Worm (Caenorhabditis elegans) whole organism, late embryonic: ENCODE measurements around the gene cyk-1.

Experiments
- C08G9.2 ChIP-seq: sonication (generic microtip); optimal IDR thresholded peaks from 2 replicates; lab custom pipeline; 2016; ENCODE audit warnings: mild to moderate bottlenecking, missing genetic modification characterization, moderate library complexity, missing compliant biosample characterization
- C38D4.7 ChIP-seq: fragments of 200-800 bp; sonication (Bioruptor generic); optimal IDR thresholded peaks from 2 replicates; lab custom pipeline; 2018; ENCODE audit warnings: mild to moderate bottlenecking, missing genetic modification characterization, moderate library complexity, missing compliant biosample characterization
- F13H6.1 ChIP-seq: sonication (generic microtip); optimal IDR thresholded peaks from 2 replicates; lab custom pipeline; 2016; ENCODE audit warnings: missing genetic modification characterization, missing compliant biosample characterization
- K09A11.1 ChIP-seq: sonication (generic microtip); optimal IDR thresholded peaks from 2 replicates; lab custom pipeline; 2017; ENCODE audit warnings: antibody characterized with exemption, mild to moderate bottlenecking, missing genetic modification characterization, missing compliant biosample characterization; ENCODE audit not compliant: insufficient read depth
- ahr-1 ChIP-seq: sonication (generic microtip); optimal IDR thresholded peaks from 2 replicates; lab custom pipeline; 2016; ENCODE audit warnings: missing genetic modification characterization, missing compliant biosample characterization
- ceh-18 ChIP-seq: sonication (generic microtip); optimal IDR thresholded peaks from 2 replicates; lab custom pipeline; 2016; ENCODE audit warnings: missing genetic modification characterization, missing compliant biosample characterization
- ceh-19 ChIP-seq: fragments of 200-800 bp; sonication (Bioruptor generic); optimal IDR thresholded peaks from 2 replicates; lab custom pipeline; 2018; ENCODE audit warnings: mild to moderate bottlenecking, missing genetic modification characterization, missing compliant biosample characterization
- ceh-24 ChIP-seq: sonication (generic microtip); optimal IDR thresholded peaks from 2 replicates; lab custom pipeline; 2016; ENCODE audit warnings: mild to moderate bottlenecking, missing genetic modification characterization, missing compliant biosample characterization
- ceh-30 ChIP-seq: fragments of 150-350 bp; optimal IDR thresholded peaks from 2 replicates; lab custom pipeline; 2014; ENCODE audit warnings: missing biosample characterization, missing genetic modification characterization
- ceh-34 ChIP-seq: sonication (generic microtip); optimal IDR thresholded peaks from 2 replicates; lab custom pipeline; 2016; ENCODE audit warnings: mild to moderate bottlenecking, missing genetic modification characterization, missing compliant biosample characterization
- ceh-48 ChIP-seq: sonication (generic microtip); optimal IDR thresholded peaks from 2 replicates; lab custom pipeline; 2016; ENCODE audit warnings: missing genetic modification characterization, inconsistent platforms, missing compliant biosample characterization
- elt-2 ChIP-seq: sonication (generic microtip); optimal IDR thresholded peaks from 2 replicates; lab custom pipeline; 2016; ENCODE audit warnings: missing genetic modification reagents, missing genetic modification characterization, missing compliant biosample characterization
- elt-4 ChIP-seq: sonication (generic microtip); optimal IDR thresholded peaks from 2 replicates; lab custom pipeline; 2016; ENCODE audit warnings: missing genetic modification characterization, missing compliant biosample characterization
- fax-1 ChIP-seq: sonication (generic microtip); optimal IDR thresholded peaks from 2 replicates; lab custom pipeline; 2016; ENCODE audit warnings: missing genotype, missing genetic modification characterization, missing compliant biosample characterization
- gmeb-2 ChIP-seq: sonication (generic microtip); optimal IDR thresholded peaks from 2 replicates; lab custom pipeline; 2016; ENCODE audit warnings: missing genetic modification characterization, inconsistent platforms, missing compliant biosample characterization
- hlh-13 ChIP-seq: fragments of 200-800 bp; sonication (Bioruptor generic); optimal IDR thresholded peaks from 2 replicates; lab custom pipeline; 2018; ENCODE audit warnings: mild to moderate bottlenecking, missing genetic modification characterization, missing compliant biosample characterization
- hlh-15 ChIP-seq: sonication (generic microtip); optimal IDR thresholded peaks from 2 replicates; lab custom pipeline; 2016; ENCODE audit warnings: missing genetic modification characterization, missing compliant biosample characterization
- hlh-30 ChIP-seq: sonication (generic microtip); optimal IDR thresholded peaks from 2 replicates; lab custom pipeline; 2017; ENCODE audit warnings: antibody characterized with exemption, missing genetic modification characterization, missing compliant biosample characterization; ENCODE audit not compliant: insufficient read depth
- lim-6 ChIP-seq: sonication (generic microtip); optimal IDR thresholded peaks from 2 replicates; lab custom pipeline; 2016; ENCODE audit warnings: missing genetic modification characterization, missing compliant biosample characterization
- madf-2 ChIP-seq: sonication (generic microtip); optimal IDR thresholded peaks from 2 replicates; lab custom pipeline; 2017; ENCODE audit warnings: missing genetic modification characterization, missing compliant biosample characterization
- mec-3 ChIP-seq: sonication (generic microtip); optimal IDR thresholded peaks from 2 replicates; lab custom pipeline; 2016; ENCODE audit warnings: borderline replicate concordance, missing genetic modification characterization, missing compliant biosample characterization
- nfya-1 ChIP-seq: sonication (generic microtip); optimal IDR thresholded peaks from 2 replicates; lab custom pipeline; 2017; ENCODE audit warnings: missing genetic modification characterization, mild to moderate bottlenecking, missing compliant biosample characterization, antibody characterized with exemption, moderate library complexity
- nhr-232 ChIP-seq: sonication (generic microtip); optimal IDR thresholded peaks from 2 replicates; lab custom pipeline; 2016; ENCODE audit warnings: missing genetic modification characterization, missing compliant biosample characterization
- npax-4 ChIP-seq: sonication (generic microtip); optimal IDR thresholded peaks from 2 replicates; lab custom pipeline; 2016; ENCODE audit warnings: missing genetic modification characterization, missing compliant biosample characterization
- odd-2 ChIP-seq: sonication (generic microtip); optimal IDR thresholded peaks from 2 replicates; lab custom pipeline; 2017; ENCODE audit warnings: antibody characterized with exemption, mild to moderate bottlenecking, missing genetic modification characterization, missing compliant biosample characterization
- pha-2 ChIP-seq: sonication (generic microtip); optimal IDR thresholded peaks from 2 replicates; lab custom pipeline; 2017; ENCODE audit warnings: mild to moderate bottlenecking, missing genetic modification characterization, missing compliant biosample characterization
- pros-1 ChIP-seq: fragments of 150-350 bp; optimal IDR thresholded peaks from 2 replicates; lab custom pipeline; 2014; ENCODE audit warnings: missing biosample characterization, missing genetic modification reagents, missing genetic modification characterization
- sox-2 ChIP-seq: fragments of 200-800 bp; sonication (Bioruptor generic); IDR thresholded peaks from 2 replicates; pipeline ENCODE4 v1.3.6; 2022; ENCODE audit warnings: missing genetic modification reagents, missing genetic modification characterization, missing compliant biosample characterization
- sox-4 ChIP-seq: sonication (generic microtip); optimal IDR thresholded peaks from 2 replicates; lab custom pipeline; 2017; ENCODE audit warnings: mild to moderate bottlenecking, missing genetic modification characterization, inconsistent platforms, missing compliant biosample characterization
- syd-9 ChIP-seq: sonication (generic microtip); optimal IDR thresholded peaks from 2 replicates; lab custom pipeline; 2016; ENCODE audit warnings: mild to moderate bottlenecking, missing genetic modification characterization, moderate library complexity, missing compliant biosample characterization
- unc-3 ChIP-seq, 2 experiments: fragments of 200-800 bp in 1 of 2; sonication (Bioruptor generic) in 1 of 2; sonication (generic microtip) in 1 of 2; conservative IDR thresholded peaks in 1 of 2; optimal IDR thresholded peaks in 1 of 2; 2 replicates each; pipeline versions ENCODE4 v1.3.6 to Lab custom; 2016 to 2022; ENCODE audit warnings: missing compliant biosample characterization in 2 of 2, missing genetic modification characterization in 2 of 2, missing genetic modification reagents in 1 of 2
- unc-42 ChIP-seq: sonication (generic microtip); optimal IDR thresholded peaks from 2 replicates; lab custom pipeline; 2016; ENCODE audit warnings: missing genotype, missing genetic modification characterization, missing compliant biosample characterization
- unc-55 ChIP-seq: sonication (generic microtip); optimal IDR thresholded peaks from 2 replicates; lab custom pipeline; 2017; ENCODE audit warnings: missing biosample characterization, missing genetic modification reagents, missing genetic modification characterization
- zip-5 ChIP-seq: sonication (generic microtip); optimal IDR thresholded peaks from 2 replicates; lab custom pipeline; 2016; ENCODE audit warnings: missing genetic modification characterization, missing compliant biosample characterization

cyk-1 gene

ce11 chrIII:7005350-7005749 lies 23.7 kb downstream of the cyk-1 start, which contains the start of gene C06E8.5:
C06E8.5 (minus strand) TSS chrIII:7005450.
- TF ChIP-seq ahr-1: no peak
- no peak for TF ChIP-seq sox-2
- no peak for TF ChIP-seq unc-3 (GFP tag; conservative IDR thresholded peaks at IDR 0.05; lab: Robert Waterston, UW)
- TF ChIP-seq unc-3 (tag; optimal IDR thresholded peaks at IDR 0.05; lab: Kevin White, UChicago): no peak

DNA sequence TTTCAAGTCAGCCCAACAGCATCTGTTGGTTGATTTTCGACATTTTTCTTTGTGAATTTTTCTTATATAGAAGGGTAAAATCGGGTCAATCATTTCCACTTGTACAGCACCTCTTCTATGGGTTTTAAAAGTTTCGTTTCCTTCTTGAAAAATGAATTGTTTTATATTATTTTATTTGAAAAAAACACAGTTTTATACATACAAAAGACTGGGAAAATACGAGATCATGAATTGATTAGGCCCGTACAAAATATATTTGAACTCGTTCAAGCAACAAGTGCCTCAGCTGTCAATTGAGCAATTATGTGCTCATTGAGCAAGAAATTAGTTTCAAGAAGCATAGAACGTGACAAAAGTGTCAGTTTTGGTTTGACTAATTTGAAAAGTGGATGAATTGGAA lies 26.9 kb downstream of the cyk-1 start:
- TF ChIP-seq elt-4 (tag; lab: Kevin White, UChicago): no peak
- no peak for TF ChIP-seq fax-1 (tag; lab: Kevin White, UChicago)
- TF ChIP-seq nhr-232 (tag; lab: Kevin White, UChicago): no peak
- no peak for TF ChIP-seq gmeb-2 (tag; lab: Kevin White, UChicago)
- TF ChIP-seq lim-6 (tag; lab: Kevin White, UChicago): no peak
- no peak for TF ChIP-seq pros-1 (tag; lab: Kevin White, UChicago)
- no peak for TF ChIP-seq sox-4 (tag; lab: Kevin White, UChicago)
- no peak for TF ChIP-seq F13H6.1 (tag; lab: Kevin White, UChicago)
- no peak for TF ChIP-seq hlh-15 (tag; lab: Kevin White, UChicago)
- TF ChIP-seq ceh-18 (tag; lab: Kevin White, UChicago): no peak
- TF ChIP-seq madf-2 (tag; lab: Kevin White, UChicago): no peak
- TF ChIP-seq mec-3 (tag; lab: Kevin White, UChicago): no peak
- TF ChIP-seq zip-5: no peak
- no peak for TF ChIP-seq npax-4
- no peak for TF ChIP-seq unc-42
- TF ChIP-seq odd-2 (tag; lab: Kevin White, UChicago): no peak

ce11 chrIII:6993179-6993578 lies 35.8 kb downstream of the cyk-1 start:
- TF ChIP-seq K09A11.1 (no peak), ceh-18 (tag; lab: Kevin White, UChicago) (no peak), pha-2 (no peak), hlh-30 (no peak), C08G9.2 (tag; lab: Kevin White, UChicago) (no peak), ceh-19 (GFP tag; lab: Kevin White, UChicago) (no peak), ceh-34 (tag; lab: Kevin White, UChicago) (no peak), sox-2 (no peak), odd-2 (tag; lab: Kevin White, UChicago) (no peak), hlh-13 (GFP tag; lab: Kevin White, UChicago) (no peak), mec-3 (tag; lab: Kevin White, UChicago) (no peak), nfya-1 (tag; lab: Kevin White, UChicago) (no peak), elt-2 (tag; lab: Kevin White, UChicago) (no peak), syd-9 (tag; lab: Kevin White, UChicago) (no peak), ceh-24 (tag; lab: Kevin White, UChicago) (no peak), C38D4.7 (GFP tag; lab: Kevin White, UChicago) (no peak), pros-1 (tag; lab: Kevin White, UChicago) (no peak), unc-55 (GFP tag; lab: Kevin White, UChicago) (no peak), elt-4 (tag; lab: Kevin White, UChicago) (no peak), ceh-30 (no peak)
- TF ChIP-seq, all 69 proteins: peak for 0

DNA sequence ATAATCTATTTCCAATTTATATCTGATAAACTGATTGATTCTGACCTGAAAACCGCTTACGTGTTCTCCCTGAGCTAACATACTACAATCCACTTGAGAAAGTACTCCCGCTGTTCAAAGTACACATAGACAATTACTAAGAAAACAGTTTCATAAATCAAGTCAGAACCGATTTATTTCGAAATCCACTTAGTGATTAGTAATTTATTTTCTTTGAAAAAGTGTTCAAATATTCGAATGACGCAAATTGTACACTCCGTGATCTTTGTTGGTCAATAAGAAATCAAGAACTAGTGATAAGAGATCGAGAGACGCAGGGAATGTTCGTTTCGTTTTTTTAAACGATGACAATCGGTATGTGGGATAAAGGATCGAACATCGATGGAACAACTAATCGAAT lies 36.5 kb downstream of the cyk-1 start:
- no peak for TF ChIP-seq elt-2 (tag; lab: Kevin White, UChicago)
- TF ChIP-seq ceh-48 (tag; lab: Kevin White, UChicago): no peak

DNA sequence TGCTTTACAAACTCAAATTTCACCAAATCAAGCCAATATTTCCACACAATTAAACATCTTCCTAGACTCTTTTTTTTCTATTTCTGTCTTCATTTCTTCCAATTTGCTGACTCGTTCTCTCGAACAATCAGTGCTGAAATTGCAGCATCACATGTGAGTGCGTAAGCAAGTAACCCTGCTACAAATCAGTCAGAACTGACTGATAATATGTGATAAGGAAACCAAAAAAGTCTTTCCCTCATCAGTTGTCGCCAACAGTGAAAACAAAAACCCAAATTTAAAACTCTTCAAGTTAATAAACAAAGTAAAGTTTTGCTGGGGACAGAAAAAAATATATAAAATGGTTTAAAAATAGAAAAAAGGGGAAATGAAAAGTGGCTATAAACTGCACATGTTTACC lies 37.5 kb downstream of the cyk-1 start:
- peak; percentile 30 for TF ChIP-seq elt-2 (tag; lab: Kevin White, UChicago)
- TF ChIP-seq elt-4 (tag; lab: Kevin White, UChicago): no peak
